Fruit fly (Drosophila melanogaster) whole organism, embryonic: ENCODE data around the gene kis.

Source experiments
- CG12236 ChIP-seq: fragments of 200-800 bp; sonication (Bioruptor generic); optimal IDR thresholded peaks from 2 replicates; lab custom pipeline; 2016; ENCODE audit warnings: missing biosample characterization, missing genetic modification characterization
- CG17802 ChIP-seq: fragments of 200-800 bp; sonication (Bioruptor generic); optimal IDR thresholded peaks from 2 replicates; lab custom pipeline; 2018; ENCODE audit warnings: missing biosample characterization, mild to moderate bottlenecking, missing genetic modification characterization, moderate library complexity
- run ChIP-seq: fragments of 200-800 bp; sonication (Bioruptor generic); optimal IDR thresholded peaks from 3 replicates; lab custom pipeline; 2018; ENCODE audit warnings: missing biosample characterization, mild to moderate bottlenecking, missing genetic modification characterization
- sob ChIP-seq: fragments of 200-800 bp; sonication (Bioruptor generic); IDR thresholded peaks from 2 replicates; pipeline ENCODE4 v1.3.6; 2022; ENCODE audit warnings: missing biosample characterization, missing genetic modification characterization

DNA sequence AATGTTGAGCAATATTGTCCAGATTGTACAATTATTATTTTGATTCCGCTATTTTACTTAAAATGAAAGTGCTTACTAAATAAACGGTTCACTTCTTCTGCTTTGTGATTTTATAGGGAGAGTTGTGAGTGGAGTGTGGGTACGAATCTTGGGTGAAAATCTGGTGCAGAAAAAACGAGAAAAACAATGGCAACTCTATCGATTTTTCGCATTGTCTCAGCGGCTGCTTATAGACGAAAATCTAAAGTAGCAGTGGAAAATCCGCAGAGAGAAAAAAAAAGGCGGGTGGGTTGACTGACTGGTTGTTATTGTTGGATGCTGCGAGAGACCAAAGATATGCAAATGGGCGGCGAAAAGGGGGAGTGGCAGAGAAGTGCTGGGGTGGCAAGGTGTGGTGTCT lies 7.5 kb downstream of the kis start:
- TF ChIP-seq sob (GFP tag; lab: Robert Waterston, UW) (no peak), CG12236 (GFP tag; lab: Kevin White, UChicago) (no peak), run (no peak), CG17802 (tag; lab: Kevin White, UChicago) (no peak)
